Fruit fly (Drosophila melanogaster) S2 (cell line): ENCODE data around the gene CG18233.

ENCODE experiments used
- CG8478 ChIP-seq: fragments of >200 bp; optimal IDR thresholded peaks from 2 replicates; lab custom pipeline; 2018
- CTCF ChIP-seq, 2 experiments: fragments of >200 bp; optimal IDR thresholded peaks; 2 replicates each; lab custom pipeline; 2018

CG18233 gene

DNA sequence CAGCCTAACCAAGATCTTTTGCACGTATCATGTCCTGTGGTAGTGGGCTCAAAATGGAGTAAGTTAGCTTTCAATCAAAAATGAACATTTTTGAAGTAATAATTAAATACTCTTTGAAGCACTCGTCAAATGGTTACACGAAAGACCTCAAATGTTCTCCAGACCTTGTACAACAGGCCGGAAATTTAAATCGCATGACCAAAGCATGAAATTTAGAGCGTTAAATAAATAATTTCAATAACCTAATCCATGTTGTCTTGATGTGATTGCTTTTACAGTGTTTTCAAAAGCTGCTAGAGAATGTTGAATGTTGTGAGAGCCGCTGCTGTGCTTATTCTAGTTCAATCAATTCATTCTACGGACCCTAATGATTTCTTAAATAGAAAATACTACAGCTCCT lies at the start of gene CG18233:
Gene CG18233 (plus strand): TSS at position 301 of the 400 bp plus-strand sequence.
- no peak for TF ChIP-seq CG8478
- TF ChIP-seq CTCF (optimal IDR thresholded peaks at IDR 0.05; lab: Kevin White, UChicago) = no peak

dm6 chr3L:18559958-18560357 lies 45.3 kb upstream of the CG18233 start, which contains the start of gene AstC-R1:
TSS of gene AstC-R1 (plus strand) at chr3L:18560258.
- TF ChIP-seq CG8478 = no peak
- TF ChIP-seq CTCF (optimal IDR thresholded peaks at IDR 0.05; lab: Kevin White, UChicago) = no peak

- TF ChIP-seq CTCF (optimal IDR thresholded peaks at IDR 0.05; lab: Kevin White, UChicago) = no peak
- TF ChIP-seq CG8478 = no peak
Observed at dm6 chr3L:18588387-18588786, 16.9 kb upstream of the CG18233 start, which contains the start of gene CG7271. TSS of gene CG7271 (plus strand) at chr3L:18588759.

- TF ChIP-seq CG8478 = no peak
Observed at dm6 chr3L:18593671-18594070, 11.6 kb upstream of the CG18233 start, which contains the start of gene term. TSS of gene term (minus strand) at chr3L:18593771.

dm6 chr3L:18603125-18603524 lies 2.1 kb upstream of the CG18233 start, which contains the start of gene CG18234:
TSS of gene CG18234 (plus strand) at chr3L:18603425.
- TF ChIP-seq CTCF (optimal IDR thresholded peaks at IDR 0.05; lab: Kevin White, UChicago) (no peak), CG8478 (no peak)

DNA sequence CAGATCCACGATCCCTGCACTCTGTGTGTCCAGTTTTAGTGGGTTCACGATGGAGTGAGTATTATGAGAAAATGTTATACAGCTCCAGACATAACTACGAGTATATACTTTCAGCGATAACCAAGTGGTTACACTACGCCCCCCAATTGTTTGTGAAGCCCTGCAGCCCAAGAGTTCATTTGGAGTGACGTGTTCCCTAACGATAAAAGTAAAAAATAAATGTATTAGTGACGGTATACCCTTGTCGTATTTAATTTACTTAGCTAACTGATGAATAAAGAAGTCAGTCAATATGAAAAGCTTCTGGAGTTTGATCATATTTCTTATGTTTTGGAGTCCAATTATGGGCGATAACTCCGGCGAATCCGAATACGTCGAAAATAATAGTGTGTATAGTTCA lies 1.9 kb downstream of the CG18233 start, which contains the start of gene CG18231:
Gene CG18231 (plus strand): TSS at position 301 of the 400 bp plus-strand sequence.
- TF ChIP-seq CG8478 (no peak), CTCF (optimal IDR thresholded peaks at IDR 0.05; lab: Kevin White, UChicago) (no peak)

DNA sequence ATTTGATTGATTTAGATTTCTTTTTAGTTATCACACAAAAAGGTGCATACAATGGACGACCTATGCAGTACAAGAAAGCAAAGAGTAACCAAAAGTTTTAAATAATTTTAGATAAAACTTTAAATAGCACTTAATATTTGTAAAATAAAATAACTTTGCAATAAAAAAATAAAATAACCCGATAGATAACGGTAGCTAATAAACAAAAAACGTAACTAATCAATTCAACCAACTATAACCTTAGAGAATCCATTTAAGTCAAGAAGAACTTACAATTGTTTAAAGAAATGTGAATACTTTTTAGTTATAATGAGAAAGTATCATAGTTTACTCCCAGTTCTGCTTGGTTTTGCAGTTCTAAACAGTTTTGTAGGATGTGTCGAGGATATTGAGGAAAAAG lies 4.0 kb downstream of the CG18233 start, which contains the start of gene CG32201:
Gene CG32201 (plus strand): TSS at position 301 of the 400 bp plus-strand sequence.
- no peak for TF ChIP-seq CG8478
- TF ChIP-seq CTCF (optimal IDR thresholded peaks at IDR 0.05; lab: Kevin White, UChicago) = no peak

- no peak for TF ChIP-seq CTCF (optimal IDR thresholded peaks at IDR 0.05; lab: Kevin White, UChicago)
- TF ChIP-seq CG8478 = no peak
Observed at dm6 chr3L:18611600-18611999, 6.3 kb downstream of the CG18233 start, which contains the start of gene CG32199. TSS of gene CG32199 (plus strand) at chr3L:18611900.

- TF ChIP-seq CTCF (optimal IDR thresholded peaks at IDR 0.05; lab: Kevin White, UChicago) (peak; percentile 67 to 69), CG8478 (no peak)
Observed at dm6 chr3L:18617893-18618577, 12.8 kb downstream of the CG18233 start, which contains the start of the genes CG13380 and CG4174. TSS of gene CG13380 (minus strand) at chr3L:18617943. TSS of gene CG4174 (minus strand) at chr3L:18617943.

DNA sequence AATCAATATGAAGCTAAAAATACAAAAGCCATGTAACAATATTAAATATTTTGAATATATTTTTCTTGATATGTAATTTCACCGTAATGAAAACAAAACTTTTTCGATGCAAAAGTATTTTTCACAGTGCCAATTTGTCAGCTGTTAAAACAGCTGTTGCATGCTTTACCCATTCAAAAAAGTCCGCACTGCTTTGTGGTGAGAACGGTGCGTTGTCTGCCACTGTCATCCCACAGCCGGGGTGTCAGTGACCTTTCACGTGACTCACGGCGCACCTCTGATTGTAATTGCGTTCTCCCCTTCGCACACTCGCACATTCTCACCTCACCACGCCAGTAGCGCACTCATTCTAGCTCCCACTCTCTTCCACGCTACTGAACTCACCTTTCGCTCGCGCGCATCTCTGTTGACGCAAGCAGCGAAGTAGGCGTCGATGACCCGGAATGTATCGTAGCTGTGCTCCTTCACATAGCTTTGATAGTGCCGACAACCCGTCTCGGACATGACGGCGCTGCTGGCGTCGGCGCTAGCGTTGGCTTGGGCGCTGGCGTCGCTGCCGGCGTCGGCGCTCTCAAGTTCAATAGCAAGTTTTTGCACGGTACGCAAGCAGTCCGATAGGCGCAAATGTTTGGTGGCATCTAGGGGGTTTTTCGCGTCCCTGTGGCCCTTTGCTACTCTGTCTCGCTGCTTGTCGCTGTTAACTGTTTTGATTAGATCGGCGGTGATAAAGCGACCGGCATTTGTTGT lies 15.9 kb downstream of the CG18233 start:
- no peak for TF ChIP-seq CG8478
- peak in 1 of 2 experiments; percentile 35 for TF ChIP-seq CTCF (optimal IDR thresholded peaks at IDR 0.05; lab: Kevin White, UChicago)

DNA sequence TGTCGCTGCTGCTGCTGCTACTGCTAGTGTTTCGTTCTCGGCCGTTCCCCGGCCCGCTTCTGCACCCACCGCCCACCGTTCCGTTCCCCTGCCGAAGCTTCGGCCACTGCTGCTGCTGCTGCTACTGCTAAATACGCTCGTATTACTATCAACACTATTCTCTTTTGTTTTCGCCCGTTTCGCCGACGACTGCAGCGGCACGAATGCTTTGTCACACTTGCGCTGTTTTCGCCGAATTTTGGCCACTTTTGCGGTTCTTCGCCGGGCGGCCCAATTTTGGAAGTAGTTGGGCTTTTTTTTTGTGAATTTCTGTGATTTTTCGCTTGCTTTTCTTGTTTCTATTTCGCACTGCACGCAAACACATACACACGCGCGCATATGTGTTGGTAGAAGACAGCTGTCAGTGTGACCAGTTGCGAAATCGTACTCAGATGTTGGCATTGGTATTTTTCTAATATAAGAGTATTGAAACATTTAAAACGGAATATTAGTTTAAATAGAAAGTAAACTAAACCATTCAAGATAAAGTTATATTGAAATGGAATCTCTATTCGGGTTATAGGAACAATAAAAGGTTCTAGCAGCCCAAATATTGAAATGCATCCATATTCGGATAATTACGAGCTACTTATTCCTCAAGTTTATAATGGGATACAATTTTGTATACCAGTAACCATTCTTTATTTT lies 16.6 kb downstream of the CG18233 start, which contains the start of gene not:
Gene not (minus strand): TSS at position 395 of the 687 bp plus-strand sequence.
- no peak for TF ChIP-seq CG8478
- TF ChIP-seq CTCF (optimal IDR thresholded peaks at IDR 0.05; lab: Kevin White, UChicago) = no peak

- TF ChIP-seq CTCF (optimal IDR thresholded peaks at IDR 0.05; lab: Kevin White, UChicago) (no peak), CG8478 (no peak)
Observed at dm6 chr3L:18622422-18622739, 17.1 kb downstream of the CG18233 start, which contains the start of gene bora. TSS of gene bora (plus strand) at chr3L:18622692.

DNA sequence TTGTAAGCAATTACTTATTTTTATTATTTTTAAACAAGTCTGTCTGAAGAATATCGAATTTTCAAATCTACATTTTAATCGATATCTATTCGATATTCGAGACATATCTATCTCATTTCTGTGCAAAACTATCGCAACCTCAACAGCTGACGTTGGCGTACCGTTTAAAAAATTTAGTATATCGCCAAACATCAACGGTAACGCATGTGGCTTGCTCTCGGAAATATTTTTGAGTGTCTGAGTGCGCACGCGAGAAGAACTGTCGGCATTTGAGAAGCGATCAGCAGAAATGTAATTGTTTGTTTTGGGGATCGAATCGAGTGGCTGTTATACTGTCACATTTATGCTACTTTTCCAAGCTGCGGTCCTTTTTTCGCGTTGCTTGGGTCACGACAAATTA lies 20.5 kb downstream of the CG18233 start, which contains the start of gene MYPT-75D:
Gene MYPT-75D (plus strand): TSS at position 174 of the 400 bp plus-strand sequence.
- TF ChIP-seq CG8478 = no peak
- TF ChIP-seq CTCF (optimal IDR thresholded peaks at IDR 0.05; lab: Kevin White, UChicago) = no peak

DNA sequence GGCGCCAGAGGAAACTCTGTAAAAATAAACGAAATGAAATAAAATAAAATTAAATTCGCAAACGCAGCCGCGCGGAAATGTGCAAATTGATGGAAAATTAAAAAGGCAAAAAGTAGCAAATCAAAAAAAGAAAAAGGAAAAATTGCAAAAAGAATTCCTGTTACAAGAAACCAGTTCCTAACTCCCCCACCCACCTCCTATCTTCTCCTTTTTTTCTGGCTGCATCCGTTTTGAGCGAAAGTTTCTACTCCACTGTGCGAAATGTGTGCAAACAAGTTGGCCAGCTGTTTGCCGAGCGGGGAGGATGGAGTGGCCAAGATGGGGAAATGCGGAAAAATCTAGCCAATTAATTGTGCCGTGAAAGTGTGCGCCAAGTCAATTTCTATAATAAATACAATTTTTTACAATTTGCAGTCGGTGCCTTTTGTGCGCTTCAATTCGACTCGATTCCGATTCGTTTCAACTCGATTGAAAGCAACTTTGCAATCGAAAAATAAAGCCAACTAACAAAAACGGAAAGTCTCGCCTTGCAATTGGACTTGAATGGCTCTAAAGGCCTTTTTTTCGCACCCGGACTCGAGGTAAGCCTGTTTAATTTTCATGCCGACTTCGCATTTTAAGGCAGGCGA lies 21.3 kb downstream of the CG18233 start:
- TF ChIP-seq CTCF (optimal IDR thresholded peaks at IDR 0.05; lab: Kevin White, UChicago) (no peak), CG8478 (no peak)
